Fruit fly (Drosophila melanogaster) whole organism, embryonic: ENCODE measurements around the gene T48.

Experiments
- Awh ChIP-seq: fragments of 200-800 bp; sonication (Bioruptor generic); IDR thresholded peaks from 2 replicates; pipeline ENCODE4, ENCODE4 v1.3.6; 2022; ENCODE audit warnings: missing biosample characterization, missing genetic modification characterization
- Bdp1 ChIP-seq: fragments of 200-800 bp; sonication (Bioruptor generic); optimal IDR thresholded peaks from 3 replicates; lab custom pipeline; 2016; ENCODE audit warnings: missing biosample characterization, missing genetic modification characterization
- CG10147 ChIP-seq: fragments of 200-800 bp; sonication (Bioruptor generic); optimal IDR thresholded peaks from 2 replicates; lab custom pipeline; 2019; ENCODE audit warnings: missing biosample characterization, mild to moderate bottlenecking, missing genetic modification characterization, moderate library complexity
- CG11247 ChIP-seq: fragments of 200-800 bp; sonication (Bioruptor generic); IDR thresholded peaks from 2 replicates; pipeline ENCODE4 v1.3.6; 2022; ENCODE audit warnings: missing biosample characterization, missing genetic modification characterization
- CG12219 ChIP-seq: fragments of 200-800 bp; sonication (Bioruptor generic); optimal IDR thresholded peaks from 3 replicates; lab custom pipeline; 2018; ENCODE audit warnings: missing biosample characterization, mild to moderate bottlenecking, missing genetic modification characterization
- CG12299 ChIP-seq: fragments of 200-800 bp; sonication (Bioruptor generic); optimal IDR thresholded peaks from 2 replicates; lab custom pipeline; 2018; ENCODE audit warnings: missing biosample characterization, mild to moderate bottlenecking, missing genetic modification characterization
- CG12391 ChIP-seq: fragments of 200-800 bp; sonication (Bioruptor generic); optimal IDR thresholded peaks from 3 replicates; lab custom pipeline; 2018; ENCODE audit warnings: missing biosample characterization, mild to moderate bottlenecking, missing genetic modification characterization, moderate library complexity
- CG13624 ChIP-seq: fragments of 200-800 bp; sonication (Bioruptor generic); optimal IDR thresholded peaks from 2 replicates; lab custom pipeline; 2016; ENCODE audit warnings: missing biosample characterization, missing genetic modification characterization
- CG18764 ChIP-seq: fragments of 200-800 bp; sonication (Bioruptor generic); optimal IDR thresholded peaks from 3 replicates; lab custom pipeline; 2016; ENCODE audit warnings: missing biosample characterization, missing genetic modification characterization
- CG2120 ChIP-seq: fragments of 200-800 bp; sonication (Bioruptor generic); optimal IDR thresholded peaks from 3 replicates; lab custom pipeline; 2016; ENCODE audit warnings: missing biosample characterization, missing genetic modification characterization
- CG2678 ChIP-seq: fragments of 200-800 bp; sonication (Bioruptor generic); optimal IDR thresholded peaks from 3 replicates; lab custom pipeline; 2019; ENCODE audit warnings: missing biosample characterization, mild to moderate bottlenecking, missing genetic modification characterization, moderate library complexity
- CG4282 ChIP-seq: fragments of 200-800 bp; sonication (Bioruptor generic); optimal IDR thresholded peaks from 2 replicates; lab custom pipeline; 2016; ENCODE audit warnings: missing biosample characterization, missing genetic modification characterization
- CG4360 ChIP-seq: fragments of 200-800 bp; sonication (Bioruptor generic); IDR thresholded peaks from 2 replicates; pipeline ENCODE4 v1.3.6; 2022; ENCODE audit warnings: missing biosample characterization, missing genetic modification characterization
- CG5180 ChIP-seq: fragments of 200-800 bp; sonication (Bioruptor generic); optimal IDR thresholded peaks from 3 replicates; lab custom pipeline; 2017; ENCODE audit warnings: missing biosample characterization, missing genetic modification characterization, mild to moderate bottlenecking, moderate library complexity, missing genetic modification reagents
- CG7556 ChIP-seq: fragments of 200-800 bp; sonication (Bioruptor generic); optimal IDR thresholded peaks from 2 replicates; lab custom pipeline; 2017; ENCODE audit warnings: missing biosample characterization, mild to moderate bottlenecking, missing genetic modification characterization
- CG8924 ChIP-seq: fragments of 200-800 bp; optimal IDR thresholded peaks from 3 replicates; lab custom pipeline; 2019; ENCODE audit warnings: missing biosample characterization, mild to moderate bottlenecking, missing genetic modification characterization, moderate library complexity
- CG9932 ChIP-seq: fragments of 200-800 bp; sonication (Bioruptor generic); IDR thresholded peaks from 2 replicates; pipeline ENCODE4 v1.3.6; 2022; ENCODE audit warnings: missing biosample characterization, missing genetic modification characterization
- CoRest ChIP-seq: fragments of 200-800 bp; sonication (Bioruptor generic); optimal IDR thresholded peaks from 3 replicates; lab custom pipeline; 2018; ENCODE audit warnings: missing biosample characterization, mild to moderate bottlenecking, missing genetic modification characterization, moderate library complexity
- D19A ChIP-seq: fragments of 200-800 bp; optimal IDR thresholded peaks from 3 replicates; lab custom pipeline; 2019; ENCODE audit warnings: missing biosample characterization, mild to moderate bottlenecking, missing genetic modification characterization, moderate library complexity
- Dref ChIP-seq: fragments of 200-800 bp; sonication (Bioruptor generic); IDR thresholded peaks from 2 replicates; pipeline ENCODE4 v1.3.6; 2022; ENCODE audit warnings: missing biosample characterization, missing genetic modification characterization
- ERR ChIP-seq: fragments of 200-800 bp; sonication (Bioruptor generic); optimal IDR thresholded peaks from 2 replicates; lab custom pipeline; 2016; ENCODE audit warnings: missing biosample characterization, missing genetic modification characterization
- HLH4C ChIP-seq: fragments of 200-800 bp; sonication (Bioruptor generic); IDR thresholded peaks from 3 replicates; pipeline ENCODE4 v1.3.6; 2022; ENCODE audit warnings: missing biosample characterization, missing genetic modification characterization; ENCODE audit not compliant: partially characterized antibody
- Hey ChIP-seq: fragments of 200-800 bp; sonication (Bioruptor generic); optimal IDR thresholded peaks from 3 replicates; lab custom pipeline; 2018; ENCODE audit warnings: missing biosample characterization, mild to moderate bottlenecking, missing genetic modification characterization
- Hr39 ChIP-seq: fragments of >200 bp; optimal IDR thresholded peaks from 2 replicates; lab custom pipeline; 2017
- Myb ChIP-seq: fragments of 200-800 bp; sonication (Bioruptor generic); optimal IDR thresholded peaks from 2 replicates; lab custom pipeline; 2016; ENCODE audit warnings: missing biosample characterization, missing genetic modification characterization
- Trl ChIP-seq, 3 experiments: fragments of >200 bp in 2 of 3; fragments of 200-800 bp in 1 of 3; sonication (Bioruptor generic) in 1 of 3; optimal IDR thresholded peaks; 2 replicates in 1 of 3; 3 replicates in 2 of 3; lab custom pipeline; 2016 to 2017; ENCODE audit warnings: missing biosample characterization in 1 of 3, missing genetic modification characterization in 1 of 3
- Vsx1 ChIP-seq: fragments of 200-800 bp; sonication (Bioruptor generic); optimal IDR thresholded peaks from 2 replicates; lab custom pipeline; 2017; ENCODE audit warnings: missing biosample characterization, mild to moderate bottlenecking, missing genetic modification characterization, missing genetic modification reagents
- Xrp1 ChIP-seq: fragments of 200-800 bp; sonication (Bioruptor generic); IDR thresholded peaks from 2 replicates; pipeline ENCODE4 v1.3.6; 2022; ENCODE audit warnings: missing biosample characterization, missing genetic modification characterization
- YL-1 ChIP-seq: fragments of 200-800 bp; sonication (Bioruptor generic); optimal IDR thresholded peaks from 3 replicates; lab custom pipeline; 2017; ENCODE audit warnings: missing biosample characterization, mild to moderate bottlenecking, missing genetic modification characterization
- amos ChIP-seq: fragments of 200-800 bp; sonication (Bioruptor generic); IDR thresholded peaks from 2 replicates; pipeline ENCODE4 v1.3.6; 2022; ENCODE audit warnings: missing biosample characterization, missing genetic modification characterization; ENCODE audit not compliant: partially characterized antibody
- gce ChIP-seq: fragments of 200-800 bp; sonication (Bioruptor generic); IDR thresholded peaks from 3 replicates; pipeline ENCODE4 v1.3.6; 2022; ENCODE audit warnings: missing biosample characterization, missing genetic modification characterization
- gro ChIP-seq: fragments of 200-800 bp; sonication (Bioruptor generic); optimal IDR thresholded peaks from 2 replicates; lab custom pipeline; 2016; ENCODE audit warnings: missing biosample characterization, missing genetic modification characterization
- gsb-n ChIP-seq: fragments of 200-800 bp; sonication (Bioruptor generic); optimal IDR thresholded peaks from 3 replicates; lab custom pipeline; 2018; ENCODE audit warnings: missing biosample characterization, mild to moderate bottlenecking, missing genetic modification characterization
- hth ChIP-seq: fragments of >200 bp; optimal IDR thresholded peaks from 2 replicates; lab custom pipeline; 2017; ENCODE audit warnings: inconsistent platforms
- insv ChIP-seq, 2 experiments: fragments of 200-800 bp; sonication (Bioruptor generic); optimal IDR thresholded peaks; 3 replicates each; lab custom pipeline; 2016 to 2018; ENCODE audit warnings: missing biosample characterization in 2 of 2, missing genetic modification characterization in 2 of 2
- jigr1 ChIP-seq: fragments of 200-800 bp; sonication (Bioruptor generic); IDR thresholded peaks from 3 replicates; pipeline ENCODE4 v1.3.6; 2022; ENCODE audit warnings: missing biosample characterization, missing genetic modification characterization
- klu ChIP-seq: fragments of 200-800 bp; sonication (Bioruptor generic); IDR thresholded peaks from 2 replicates; pipeline ENCODE4 v1.3.6; 2022; ENCODE audit warnings: missing biosample characterization, missing genetic modification characterization
- lab ChIP-seq: fragments of 200-800 bp; sonication (Bioruptor generic); optimal IDR thresholded peaks from 3 replicates; lab custom pipeline; 2017; ENCODE audit warnings: missing biosample characterization, missing genetic modification characterization, mild to moderate bottlenecking, moderate library complexity, missing genetic modification reagents
- lov ChIP-seq, 2 experiments: fragments of 200-800 bp in 1 of 2; fragments of >200 bp in 1 of 2; sonication (Bioruptor generic) in 1 of 2; IDR thresholded peaks in 1 of 2; optimal IDR thresholded peaks in 1 of 2; 2 replicates in 1 of 2; 3 replicates in 1 of 2; pipeline versions ENCODE4 v1.3.6 to Lab custom; 2017 to 2022; ENCODE audit warnings: missing biosample characterization in 1 of 2, missing genetic modification characterization in 1 of 2
- mam ChIP-seq: fragments of 200-800 bp; sonication (Bioruptor generic); optimal IDR thresholded peaks from 3 replicates; lab custom pipeline; 2016; ENCODE audit warnings: missing biosample characterization, missing genetic modification characterization
- nmo ChIP-seq: fragments of 200-800 bp; sonication (Bioruptor generic); optimal IDR thresholded peaks from 2 replicates; lab custom pipeline; 2018; ENCODE audit warnings: missing biosample characterization, mild to moderate bottlenecking, missing genetic modification characterization, moderate library complexity
- ranshi ChIP-seq: fragments of 200-800 bp; sonication (Bioruptor generic); IDR thresholded peaks from 2 replicates; pipeline ENCODE4 v1.3.6; 2022; ENCODE audit warnings: missing biosample characterization, missing genetic modification characterization
- repo ChIP-seq: fragments of 200-800 bp; sonication (Bioruptor generic); optimal IDR thresholded peaks from 2 replicates; lab custom pipeline; 2016; ENCODE audit warnings: missing biosample characterization, missing genetic modification characterization
- sens ChIP-seq: fragments of 200-800 bp; sonication (Bioruptor generic); peaks from one replicate; lab custom pipeline; 2016; ENCODE audit warnings: missing biosample characterization, missing genetic modification characterization
- sisA ChIP-seq: fragments of 200-800 bp; sonication (Bioruptor generic); IDR thresholded peaks from 2 replicates; pipeline ENCODE4 v1.3.6; 2022; ENCODE audit warnings: missing biosample characterization, missing genetic modification characterization
- slbo ChIP-seq: fragments of 200-800 bp; sonication (Bioruptor generic); IDR thresholded peaks from 2 replicates; pipeline ENCODE4 v1.3.6; 2022; ENCODE audit warnings: missing biosample characterization, missing genetic modification characterization
- tgo ChIP-seq: fragments of 200-800 bp; sonication (Bioruptor generic); IDR thresholded peaks from 3 replicates; pipeline ENCODE4 v1.3.6; 2022; ENCODE audit warnings: missing biosample characterization, missing genetic modification characterization
- tin ChIP-seq: fragments of 200-800 bp; sonication (Bioruptor generic); optimal IDR thresholded peaks from 3 replicates; lab custom pipeline; 2016; ENCODE audit warnings: missing biosample characterization, missing genetic modification characterization
- usp ChIP-seq: fragments of >200 bp; optimal IDR thresholded peaks from 2 replicates; lab custom pipeline; 2017; ENCODE audit warnings: missing biosample characterization, missing genetic modification characterization
- vfl ChIP-seq: fragments of 200-800 bp; sonication (Bioruptor generic); optimal IDR thresholded peaks from 2 replicates; lab custom pipeline; 2016; ENCODE audit warnings: missing biosample characterization, missing genetic modification characterization

The T48 gene

dm6 chr3R:26915463-26915925 lies 34.0 kb downstream of the T48 start, which contains the start of gene CG46339 (continued):
- TF ChIP-seq CG4282 (GFP tag; lab: Kevin White, UChicago), result peak; percentile 53
- no peak for TF ChIP-seq CoRest
- peak; percentile 87 for TF ChIP-seq gro (GFP tag; lab: Kevin White, UChicago)
- TF ChIP-seq YL-1 (GFP tag; lab: Kevin White, UChicago), result peak; percentile 16
- peak; percentile 54; the same call in 1 of the 2 replicates for TF ChIP-seq amos (GFP tag; lab: Robert Waterston, UW)
- peak; percentile 43; the same call in 1 of the 3 replicates for TF ChIP-seq tgo (GFP tag; lab: Robert Waterston, UW)
- peak; percentile 30 for TF ChIP-seq D19A (tag; lab: Kevin White, UChicago)
- no peak for TF ChIP-seq CG4360 (GFP tag; lab: Robert Waterston, UW)
- TF ChIP-seq Bdp1 (GFP tag; lab: Kevin White, UChicago), result no peak
- peak; percentile 56 for TF ChIP-seq CG8924 (tag; lab: Kevin White, UChicago)
- TF ChIP-seq tin (GFP tag; lab: Kevin White, UChicago), result peak; percentile 24
- no peak for TF ChIP-seq ERR (GFP tag; lab: Kevin White, UChicago)
- peak; percentile 4 for TF ChIP-seq CG12299 (tag; lab: Kevin White, UChicago)
- TF ChIP-seq HLH4C (GFP tag; lab: Robert Waterston, UW), result peak; percentile 36; the same call in 1 of the 3 replicates
- TF ChIP-seq CG12219 (GFP tag; lab: Kevin White, UChicago), result peak; percentile 67
- peak; percentile 31 for TF ChIP-seq CG18764
- TF ChIP-seq Hr39 (lab: Kevin White, UChicago), result no peak
- no peak; the same call in 1 of the 2 replicates for TF ChIP-seq sisA (GFP tag; lab: Robert Waterston, UW)
- no peak for TF ChIP-seq Dref (GFP tag; lab: Robert Waterston, UW)
- TF ChIP-seq nmo, result no peak
- no peak for TF ChIP-seq CG11247 (GFP tag; lab: Robert Waterston, UW)
- peak; percentile 45 for TF ChIP-seq sens (GFP tag; lab: Kevin White, UChicago)
- no peak for TF ChIP-seq jigr1 (GFP tag; lab: Robert Waterston, UW)
- peak in 1 of 2 experiments; percentile 10 for TF ChIP-seq insv (GFP tag; optimal IDR thresholded peaks at IDR 0.05; lab: Kevin White, UChicago)
- peak; percentile 74 for TF ChIP-seq Hey
- peak; percentile 55; the same call in 1 of the 2 replicates for TF ChIP-seq CG9932 (GFP tag; lab: Robert Waterston, UW)
- TF ChIP-seq vfl, result peak; percentile 51
- peak; percentile 21 for TF ChIP-seq Myb
- TF ChIP-seq CG7556, result peak; percentile 35
- 0 out of 3 replicates have a peak, but pooled peaks have one; percentile 48 for TF ChIP-seq gce (GFP tag; lab: Robert Waterston, UW)
- peak; percentile 11 for TF ChIP-seq CG13624 (GFP tag; lab: Kevin White, UChicago)
- peak; percentile 69 for TF ChIP-seq Vsx1 (GFP tag; lab: Kevin White, UChicago)
- peak; percentile 54 for TF ChIP-seq CG2120 (GFP tag; lab: Kevin White, UChicago)
- 0 out of 2 replicates have a peak, but pooled peaks have one; percentile 15 for TF ChIP-seq ranshi (GFP tag; lab: Robert Waterston, UW)
- no peak; the same call in 1 of the 2 replicates for TF ChIP-seq Awh (GFP tag; lab: Robert Waterston, UW)
- TF ChIP-seq hth (lab: Kevin White, UChicago), result no peak
- no peak for TF ChIP-seq usp
- peak; percentile 34 for TF ChIP-seq CG10147 (GFP tag; lab: Kevin White, UChicago)
- TF ChIP-seq gsb-n (tag; lab: Kevin White, UChicago), result peak; percentile 7
- 0 out of 2 replicates have a peak, but pooled peaks have one; percentile 27 for TF ChIP-seq slbo
- no peak for TF ChIP-seq lov (optimal IDR thresholded peaks at IDR 0.05; lab: Kevin White, UChicago)
- 0 out of 3 replicates have a peak, but pooled peaks have one; percentile 47 for TF ChIP-seq lov (GFP tag; IDR thresholded peaks at IDR 0.05; lab: Robert Waterston, UW)
- TF ChIP-seq CG2678, result peak; percentile 71
- peak; percentile 62; the same call in 1 of the 2 replicates for TF ChIP-seq Xrp1 (GFP tag; lab: Robert Waterston, UW)
- no peak for TF ChIP-seq mam (GFP tag; lab: Kevin White, UChicago)
- no peak for TF ChIP-seq klu (GFP tag; lab: Robert Waterston, UW)
- TF ChIP-seq lab (GFP tag; lab: Kevin White, UChicago), result peak; percentile 92
- TF ChIP-seq CG12391 (tag; lab: Kevin White, UChicago), result peak; percentile 17
- peak; percentile 99 for TF ChIP-seq CG5180
- no peak for TF ChIP-seq Trl (optimal IDR thresholded peaks at IDR 0.05; lab: Kevin White, UChicago)
- TF ChIP-seq Trl (GFP tag; optimal IDR thresholded peaks at IDR 0.05; lab: Kevin White, UChicago), result peak; percentile 36
- no peak for TF ChIP-seq repo (GFP tag; lab: Kevin White, UChicago)
